Worm (Caenorhabditis elegans): Measurements from ENCODE around the gene C05E11.6.

DNA sequence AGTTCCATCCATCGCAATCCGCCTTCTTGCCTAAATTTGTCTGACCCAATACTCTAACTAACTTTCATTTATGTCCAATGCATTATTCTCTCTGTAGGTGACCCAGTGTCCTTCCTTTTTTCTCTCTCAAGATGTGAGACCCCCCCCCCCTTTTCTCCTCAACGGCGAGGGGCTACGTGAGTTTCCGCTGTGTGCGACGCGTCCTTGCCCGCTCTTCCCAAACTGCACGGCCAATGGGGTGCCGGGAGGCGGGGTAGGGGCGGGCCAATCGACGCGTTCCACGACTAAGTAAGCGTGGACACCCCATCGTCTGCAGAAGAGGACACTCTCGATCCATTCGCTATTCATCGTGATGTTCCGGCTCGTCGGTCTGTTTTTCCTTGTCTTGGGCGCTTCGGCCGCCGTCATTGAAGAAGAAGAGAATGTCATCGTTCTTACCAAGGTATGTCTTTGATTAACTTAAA lies 38.0 kb upstream of the C05E11.6 start, which contains the start of gene pdi-2:
- TF ChIP-seq nhr-76 (tag; optimal IDR thresholded peaks at IDR 0.05) (no peak), pag-3 (tag; optimal IDR thresholded peaks at IDR 0.05; ENCODE audit: borderline replicate concordance, insufficient read depth) (no peak), nhr-12 (tag; optimal IDR thresholded peaks at IDR 0.05) (no peak), ztf-4 (tag; optimal IDR thresholded peaks at IDR 0.05) (no peak), elt-3 (tag; optimal IDR thresholded peaks at IDR 0.05) (peak in 4 of 6 experiments; percentile 4 to 75 (median 46)), aha-1 (tag; optimal IDR thresholded peaks at IDR 0.05) (peak; percentile 61), lin-13 (GFP tag; optimal IDR thresholded peaks at IDR 0.05) (peak; percentile 75), sptf-1 (tag; optimal IDR thresholded peaks at IDR 0.05) (no peak)
